Worm (Caenorhabditis elegans) whole organism, L4 larva: ENCODE measurements around the gene snrp-3.

Experiments used
- F44E2.7 ChIP-seq: fragments of 200-800 bp; sonication (Bioruptor generic); IDR thresholded peaks from 2 replicates; pipeline ENCODE4 v2.1.2; 2022; ENCODE audit warnings: missing genetic modification characterization, missing compliant biosample characterization
- unc-130 ChIP-seq: sonication (generic microtip); optimal IDR thresholded peaks from 2 replicates; lab custom pipeline; 2016; ENCODE audit warnings: missing genetic modification reagents, missing genetic modification characterization, missing compliant biosample characterization

DNA sequence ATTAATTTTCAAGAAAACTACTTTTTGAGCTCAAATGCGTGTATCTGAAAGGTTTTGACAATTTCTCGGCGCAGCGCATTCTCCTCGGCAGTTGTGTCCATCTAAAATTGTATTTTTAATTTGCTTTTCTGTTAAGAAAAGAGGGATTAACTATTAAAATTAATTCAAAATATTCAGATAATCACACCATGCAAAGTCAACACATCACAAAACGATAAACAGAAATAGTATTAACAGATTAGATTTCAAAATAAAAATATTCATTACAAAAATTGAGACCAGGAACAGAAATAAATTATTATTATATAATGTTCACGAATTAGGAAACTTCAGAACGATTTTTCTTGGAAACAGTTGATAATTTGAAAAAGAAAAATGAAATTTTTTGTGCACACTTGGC is 1.1 kb downstream of the snrp-3 start, which contains the start of gene pole-2:
- TF ChIP-seq unc-130 (GFP tag; lab: Kevin White, UChicago) (no peak), F44E2.7 (GFP tag; lab: Robert Waterston, UW) (no peak)
